Fruit fly (Drosophila melanogaster) whole organism, prepupa: ENCODE results near the gene Rlb1.

ENCODE experiments used
- Blimp-1 ChIP-seq: fragments of 200-800 bp; sonication (Bioruptor generic); optimal IDR thresholded peaks from 3 replicates; lab custom pipeline; 2017; ENCODE audit warnings: missing biosample characterization, missing genetic modification characterization, mild to moderate bottlenecking, moderate library complexity, missing genetic modification reagents
- CG10631 ChIP-seq: fragments of 200-800 bp; sonication (Bioruptor generic); optimal IDR thresholded peaks from 2 replicates; lab custom pipeline; 2016; ENCODE audit warnings: missing biosample characterization, missing genetic modification characterization
- CG10669 ChIP-seq: fragments of 200-800 bp; sonication (Bioruptor generic); optimal IDR thresholded peaks from 3 replicates; lab custom pipeline; 2018; ENCODE audit warnings: missing biosample characterization, mild to moderate bottlenecking, missing genetic modification characterization, moderate library complexity
- CG11294 ChIP-seq: fragments of 200-800 bp; sonication (Bioruptor generic); IDR thresholded peaks from 2 replicates; pipeline ENCODE4 v1.3.6; 2022; ENCODE audit warnings: missing biosample characterization, missing genetic modification characterization
- CG1621 ChIP-seq: fragments of 200-800 bp; sonication (Bioruptor generic); optimal IDR thresholded peaks from 3 replicates; lab custom pipeline; 2018; ENCODE audit warnings: missing biosample characterization, mild to moderate bottlenecking, missing genetic modification characterization
- CG3032 ChIP-seq: fragments of 200-800 bp; optimal IDR thresholded peaks from 2 replicates; lab custom pipeline; 2019; ENCODE audit warnings: missing biosample characterization, mild to moderate bottlenecking, missing genetic modification characterization, moderate library complexity
- CG31627 ChIP-seq: fragments of 200-800 bp; sonication (Bioruptor generic); optimal IDR thresholded peaks from 3 replicates; lab custom pipeline; 2016; ENCODE audit warnings: missing biosample characterization, missing genetic modification characterization
- CG32006 ChIP-seq: fragments of 200-800 bp; sonication (Bioruptor generic); optimal IDR thresholded peaks from 3 replicates; lab custom pipeline; 2017; ENCODE audit warnings: missing biosample characterization, mild to moderate bottlenecking, missing genetic modification characterization
- CG34406 ChIP-seq: fragments of 200-800 bp; sonication (Bioruptor generic); optimal IDR thresholded peaks from 3 replicates; lab custom pipeline; 2016; ENCODE audit warnings: missing biosample characterization, missing genetic modification characterization
- CG4318 ChIP-seq: fragments of 200-800 bp; sonication (Bioruptor generic); optimal IDR thresholded peaks from 3 replicates; lab custom pipeline; 2017; ENCODE audit warnings: missing biosample characterization, mild to moderate bottlenecking, missing genetic modification characterization
- CG6163 ChIP-seq: fragments of 200-800 bp; sonication (Bioruptor generic); IDR thresholded peaks from 3 replicates; pipeline ENCODE4 v1.3.6; 2022; ENCODE audit warnings: missing biosample characterization, missing genetic modification characterization
- CG6792 ChIP-seq: fragments of 200-800 bp; sonication (Bioruptor generic); optimal IDR thresholded peaks from 3 replicates; lab custom pipeline; 2016; ENCODE audit warnings: missing biosample characterization, missing genetic modification characterization
- CG6854 ChIP-seq: fragments of 200-800 bp; sonication (Bioruptor generic); optimal IDR thresholded peaks from 2 replicates; lab custom pipeline; 2017; ENCODE audit warnings: missing biosample characterization, mild to moderate bottlenecking, missing genetic modification characterization
- CG7368 ChIP-seq: fragments of 200-800 bp; sonication (Bioruptor generic); optimal IDR thresholded peaks from 3 replicates; lab custom pipeline; 2016; ENCODE audit warnings: missing biosample characterization, missing genetic modification characterization
- CG8119 ChIP-seq: fragments of 200-800 bp; sonication (Bioruptor generic); IDR thresholded peaks from 3 replicates; pipeline ENCODE4 v1.3.6; 2022; ENCODE audit warnings: missing biosample characterization, missing genetic modification characterization
- CG8319 ChIP-seq: fragments of 200-800 bp; sonication (Bioruptor generic); optimal IDR thresholded peaks from 3 replicates; lab custom pipeline; 2016; ENCODE audit warnings: missing biosample characterization, missing genetic modification characterization
- CG9139 ChIP-seq: fragments of 200-800 bp; sonication (Bioruptor generic); optimal IDR thresholded peaks from 3 replicates; lab custom pipeline; 2017; ENCODE audit warnings: missing biosample characterization, mild to moderate bottlenecking, missing genetic modification characterization
- Eip75B ChIP-seq: fragments of 200-800 bp; sonication (Bioruptor generic); optimal IDR thresholded peaks from 3 replicates; lab custom pipeline; 2016; ENCODE audit warnings: missing biosample characterization, missing genetic modification characterization
- Eip78C ChIP-seq: fragments of 200-800 bp; sonication (Bioruptor generic); peaks from one replicate; lab custom pipeline; 2016; ENCODE audit warnings: missing biosample characterization, missing genetic modification characterization
- Ets21C ChIP-seq: fragments of 200-800 bp; sonication (Bioruptor generic); optimal IDR thresholded peaks from 3 replicates; lab custom pipeline; 2016; ENCODE audit warnings: missing biosample characterization, missing genetic modification characterization
- Ets96B ChIP-seq: fragments of 200-800 bp; optimal IDR thresholded peaks from 2 replicates; lab custom pipeline; 2019; ENCODE audit warnings: missing biosample characterization, mild to moderate bottlenecking, missing genetic modification characterization, moderate library complexity
- Gug ChIP-seq: fragments of 200-800 bp; sonication (Bioruptor generic); IDR thresholded peaks from 2 replicates; pipeline ENCODE4 v1.3.6; 2022; ENCODE audit warnings: missing biosample characterization, missing genetic modification characterization
- Hr39 ChIP-seq: fragments of 200-800 bp; sonication (Bioruptor generic); optimal IDR thresholded peaks from 2 replicates; lab custom pipeline; 2016; ENCODE audit warnings: missing biosample characterization, missing genetic modification characterization
- Hr4 ChIP-seq: fragments of 200-800 bp; sonication (Bioruptor generic); optimal IDR thresholded peaks from 3 replicates; lab custom pipeline; 2016; ENCODE audit warnings: missing biosample characterization, missing genetic modification characterization
- Met ChIP-seq: fragments of 200-800 bp; sonication (Bioruptor generic); optimal IDR thresholded peaks from 3 replicates; lab custom pipeline; 2016; ENCODE audit warnings: missing biosample characterization, missing genetic modification characterization
- OdsH ChIP-seq: fragments of 200-800 bp; sonication (Bioruptor generic); optimal IDR thresholded peaks from 3 replicates; lab custom pipeline; 2016; ENCODE audit warnings: missing biosample characterization, missing genetic modification characterization
- Smox ChIP-seq: fragments of 200-800 bp; sonication (Bioruptor generic); optimal IDR thresholded peaks from 3 replicates; lab custom pipeline; 2016; ENCODE audit warnings: missing biosample characterization, missing genetic modification characterization
- Sox102F ChIP-seq: fragments of 200-800 bp; sonication (Bioruptor generic); optimal IDR thresholded peaks from 2 replicates; lab custom pipeline; 2016; ENCODE audit warnings: missing biosample characterization, mild to moderate bottlenecking, missing genetic modification characterization
- Sox14 ChIP-seq: fragments of 200-800 bp; sonication (Bioruptor generic); optimal IDR thresholded peaks from 3 replicates; lab custom pipeline; 2016; ENCODE audit warnings: missing biosample characterization, missing genetic modification characterization
- Sox15 ChIP-seq: fragments of 200-800 bp; sonication (Bioruptor generic); optimal IDR thresholded peaks from 3 replicates; lab custom pipeline; 2016; ENCODE audit warnings: missing biosample characterization, missing genetic modification characterization
- acj6 ChIP-seq: fragments of 200-800 bp; sonication (Bioruptor generic); optimal IDR thresholded peaks from 3 replicates; lab custom pipeline; 2016; ENCODE audit warnings: missing biosample characterization, missing genetic modification characterization
- dac ChIP-seq: fragments of 200-800 bp; sonication (Bioruptor generic); optimal IDR thresholded peaks from 2 replicates; lab custom pipeline; 2017; ENCODE audit warnings: missing biosample characterization, mild to moderate bottlenecking, missing genetic modification characterization
- dsx ChIP-seq: fragments of 200-800 bp; optimal IDR thresholded peaks from 3 replicates; lab custom pipeline; 2019; ENCODE audit warnings: missing biosample characterization, mild to moderate bottlenecking, missing genetic modification characterization, moderate library complexity; ENCODE audit not compliant: poor library complexity, severe bottlenecking
- eg ChIP-seq: fragments of 200-800 bp; sonication (Bioruptor generic); IDR thresholded peaks from 3 replicates; pipeline ENCODE4 v1.3.6; 2022; ENCODE audit warnings: missing biosample characterization, missing genetic modification characterization
- esn ChIP-seq: fragments of 200-800 bp; sonication (Bioruptor generic); optimal IDR thresholded peaks from 2 replicates; lab custom pipeline; 2016; ENCODE audit warnings: missing biosample characterization, mild to moderate bottlenecking, missing genetic modification characterization, moderate library complexity
- fd59A ChIP-seq: fragments of 200-800 bp; sonication (Bioruptor generic); optimal IDR thresholded peaks from 2 replicates; lab custom pipeline; 2017; ENCODE audit warnings: missing biosample characterization, mild to moderate bottlenecking, missing genetic modification characterization, missing genetic modification reagents
- fkh ChIP-seq: fragments of 200-800 bp; sonication (Bioruptor generic); optimal IDR thresholded peaks from 3 replicates; lab custom pipeline; 2017; ENCODE audit warnings: missing biosample characterization, mild to moderate bottlenecking, missing genetic modification characterization, moderate library complexity
- lz ChIP-seq: fragments of 200-800 bp; sonication (Bioruptor generic); optimal IDR thresholded peaks from 3 replicates; lab custom pipeline; 2016; ENCODE audit warnings: missing biosample characterization, missing genetic modification characterization
- net ChIP-seq: fragments of 200-800 bp; sonication (Bioruptor generic); optimal IDR thresholded peaks from 3 replicates; lab custom pipeline; 2016; ENCODE audit warnings: missing biosample characterization, missing genetic modification characterization
- pdm3 ChIP-seq: fragments of 200-800 bp; sonication (Bioruptor generic); optimal IDR thresholded peaks from 3 replicates; lab custom pipeline; 2016; ENCODE audit warnings: missing biosample characterization, missing genetic modification characterization
- salr ChIP-seq, 2 experiments: fragments of 200-800 bp; sonication (Bioruptor generic); optimal IDR thresholded peaks; 3 replicates each; lab custom pipeline; 2016 to 2018; ENCODE audit warnings: missing biosample characterization in 2 of 2, missing genetic modification characterization in 2 of 2, mild to moderate bottlenecking in 1 of 2
- spab ChIP-seq: fragments of 200-800 bp; sonication (Bioruptor generic); optimal IDR thresholded peaks from 2 replicates; lab custom pipeline; 2017; ENCODE audit warnings: missing biosample characterization, mild to moderate bottlenecking, missing genetic modification characterization, missing genetic modification reagents
- ss ChIP-seq, 2 experiments: fragments of 200-800 bp; sonication (Bioruptor generic); optimal IDR thresholded peaks; 2 replicates in 1 of 2; 3 replicates in 1 of 2; lab custom pipeline; 2017 to 2018; ENCODE audit warnings: mild to moderate bottlenecking in 2 of 2, missing biosample characterization in 2 of 2, missing genetic modification characterization in 2 of 2, moderate library complexity in 1 of 2
- svp ChIP-seq: fragments of 200-800 bp; sonication (Bioruptor generic); peaks from one replicate; lab custom pipeline; 2016; ENCODE audit warnings: missing biosample characterization, missing genetic modification characterization
- topi ChIP-seq: fragments of 200-800 bp; sonication (Bioruptor generic); optimal IDR thresholded peaks from 3 replicates; lab custom pipeline; 2016; ENCODE audit warnings: missing biosample characterization, missing genetic modification characterization
- vri ChIP-seq: fragments of 200-800 bp; sonication (Bioruptor generic); optimal IDR thresholded peaks from 3 replicates; lab custom pipeline; 2016; ENCODE audit warnings: missing biosample characterization, mild to moderate bottlenecking, missing genetic modification characterization

Rlb1 gene

dm6 chr3R:9492100-9492499 is 21.0 kb upstream of the Rlb1 start:
- TF ChIP-seq Sox15: no peak
- TF ChIP-seq dsx (GFP tag; lab: Kevin White, UChicago): no peak
- TF ChIP-seq dac: no peak
- no peak for TF ChIP-seq Ets96B
- no peak for TF ChIP-seq CG7368 (GFP tag; lab: Kevin White, UChicago)
- no peak for TF ChIP-seq Met
- no peak for TF ChIP-seq CG32006 (GFP tag; lab: Kevin White, UChicago)
- TF ChIP-seq Gug (GFP tag; lab: Robert Waterston, UW): no peak
- TF ChIP-seq Blimp-1 (GFP tag; lab: Kevin White, UChicago): no peak
- no peak for TF ChIP-seq Sox102F (GFP tag; lab: Kevin White, UChicago)
- TF ChIP-seq CG6854 (GFP tag; lab: Kevin White, UChicago): no peak
- TF ChIP-seq ss (GFP tag; optimal IDR thresholded peaks at IDR 0.05; lab: Kevin White, UChicago): no peak
- no peak for TF ChIP-seq CG8119 (GFP tag; lab: Robert Waterston, UW)
- no peak for TF ChIP-seq pdm3
- no peak for TF ChIP-seq Eip75B (GFP tag; lab: Kevin White, UChicago)
- no peak for TF ChIP-seq eg (GFP tag; lab: Robert Waterston, UW)
- no peak for TF ChIP-seq Sox14 (GFP tag; lab: Kevin White, UChicago)
- no peak for TF ChIP-seq fd59A (GFP tag; lab: Kevin White, UChicago)
- TF ChIP-seq Smox: no peak

- TF ChIP-seq CG9139 (no peak), Smox (peak; percentile 48), fkh (GFP tag; lab: Kevin White, UChicago) (peak; percentile 22), Sox15 (peak; percentile 46), Met (peak; percentile 40), spab (GFP tag; lab: Kevin White, UChicago) (peak; percentile 9), acj6 (peak; percentile 30), dsx (GFP tag; lab: Kevin White, UChicago) (no peak), ss (GFP tag; optimal IDR thresholded peaks at IDR 0.05; lab: Kevin White, UChicago) (peak in 1 of 2 experiments; percentile 4), lz (GFP tag; lab: Kevin White, UChicago) (peak; percentile 42), salr (GFP tag; optimal IDR thresholded peaks at IDR 0.05; lab: Kevin White, UChicago) (no peak), CG1621 (tag; lab: Kevin White, UChicago) (peak; percentile 52), CG3032 (tag; lab: Kevin White, UChicago) (peak; percentile 15), CG31627 (peak; percentile 38), Sox102F (GFP tag; lab: Kevin White, UChicago) (peak; percentile 46), Ets96B (peak; percentile 28), topi (GFP tag; lab: Kevin White, UChicago) (peak; percentile 7), Eip78C (peak; percentile 61), CG10669 (GFP tag; lab: Kevin White, UChicago) (peak; percentile 39), CG7368 (GFP tag; lab: Kevin White, UChicago) (no peak), Hr39 (GFP tag; lab: Kevin White, UChicago) (peak; percentile 39), CG32006 (GFP tag; lab: Kevin White, UChicago) (peak; percentile 67), OdsH (GFP tag; lab: Kevin White, UChicago) (peak; percentile 41), Ets21C (GFP tag; lab: Kevin White, UChicago) (no peak), svp (GFP tag; lab: Kevin White, UChicago) (peak; percentile 84), CG6792 (GFP tag; lab: Kevin White, UChicago) (peak; percentile 29), Gug (GFP tag; lab: Robert Waterston, UW) (no peak), CG8319 (no peak), esn (peak; percentile 53), CG10631 (GFP tag; lab: Kevin White, UChicago) (no peak), Hr4 (GFP tag; lab: Kevin White, UChicago) (peak; percentile 27), vri (GFP tag; lab: Kevin White, UChicago) (no peak), pdm3 (peak; percentile 30), CG11294 (GFP tag; lab: Robert Waterston, UW) (no peak), CG4318 (GFP tag; lab: Kevin White, UChicago) (peak; percentile 2), net (peak; percentile 2), CG6163 (GFP tag; lab: Robert Waterston, UW) (no peak), Sox14 (GFP tag; lab: Kevin White, UChicago) (peak; percentile 14), CG34406 (no peak)
These were observed 19.2 kb upstream of the Rlb1 start, which contains the start of gene CG16779 for dm6 chr3R:9493627-9494626. TSS of gene CG16779 (minus strand) at chr3R:9493677.
